Worm (Caenorhabditis elegans): ENCODE measurements around the gene srg-16.

Gene srg-16

DNA sequence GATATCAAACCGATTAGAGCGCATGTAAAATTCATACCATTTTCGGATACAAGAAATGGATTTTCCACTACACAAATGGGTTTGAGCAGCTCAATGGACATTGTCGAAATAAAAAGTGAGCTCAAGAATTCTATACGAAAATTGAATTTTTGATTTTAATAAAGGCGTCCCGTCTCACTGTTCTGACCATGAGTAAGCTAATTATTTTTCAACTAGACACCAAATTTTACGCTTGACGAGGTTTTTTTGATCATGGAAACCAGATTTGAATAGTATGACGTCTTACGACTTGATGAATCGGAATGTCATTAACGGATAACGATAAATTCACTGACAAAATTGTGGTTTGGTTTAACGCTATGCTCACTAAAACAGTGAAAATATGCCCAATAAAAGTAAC lies 49.4 kb downstream of the srg-16 start, which contains the start of gene srh-61:
srh-61 (minus strand) TSS at position 101 of the 400 bp plus-strand sequence.
- no peak for TF ChIP-seq zip-4 (GFP tag; optimal IDR thresholded peaks at IDR 0.05)
- TF ChIP-seq nhr-77 (tag; optimal IDR thresholded peaks at IDR 0.05), result no peak
- no peak for TF ChIP-seq xbp-1 (tag; optimal IDR thresholded peaks at IDR 0.05)
- TF ChIP-seq dsc-1 (tag; optimal IDR thresholded peaks at IDR 0.05), result no peak
- TF ChIP-seq lsy-2 (tag; optimal IDR thresholded peaks at IDR 0.05), result no peak
- no peak for TF ChIP-seq nhr-90 (tag; optimal IDR thresholded peaks at IDR 0.05; ENCODE audit: poor library complexity)

- TF ChIP-seq nhr-47 (tag; optimal IDR thresholded peaks at IDR 0.05) (no peak), unc-86 (tag; optimal IDR thresholded peaks at IDR 0.05) (no peak), ceh-90 (tag; optimal IDR thresholded peaks at IDR 0.05) (no peak), ztf-4 (tag; optimal IDR thresholded peaks at IDR 0.05) (no peak), C04F5.9 (tag; optimal IDR thresholded peaks at IDR 0.05) (no peak), C34B4.2 (tag; optimal IDR thresholded peaks at IDR 0.05) (no peak), tlp-1 (tag; optimal IDR thresholded peaks at IDR 0.05) (no peak), egl-13 (tag; optimal IDR thresholded peaks at IDR 0.05) (no peak), snu-23 (GFP tag; optimal IDR thresholded peaks at IDR 0.05) (no peak), tbx-2 (tag; optimal IDR thresholded peaks at IDR 0.05) (no peak), hlh-17 (GFP tag; optimal IDR thresholded peaks at IDR 0.05; ENCODE audit: borderline replicate concordance) (no peak), ama-1 (optimal IDR thresholded peaks at IDR 0.05) (no peak), unc-30 (tag; optimal IDR thresholded peaks at IDR 0.05) (no peak), pag-3 (tag; optimal IDR thresholded peaks at IDR 0.05; ENCODE audit: borderline replicate concordance, insufficient read depth) (no peak), fkh-10 (GFP tag; optimal IDR thresholded peaks at IDR 0.05) (no peak), zag-1 (tag; optimal IDR thresholded peaks at IDR 0.05) (no peak), nhr-76 (tag; optimal IDR thresholded peaks at IDR 0.05) (no peak), xbp-1 (tag; optimal IDR thresholded peaks at IDR 0.05) (no peak), lir-3 (tag; optimal IDR thresholded peaks at IDR 0.05; ENCODE audit: poor library complexity) (no peak), nhr-85 (tag) (no peak)
These were observed 51.1 kb downstream of the srg-16 start for ce11 chrII:12518008-12518407.

DNA sequence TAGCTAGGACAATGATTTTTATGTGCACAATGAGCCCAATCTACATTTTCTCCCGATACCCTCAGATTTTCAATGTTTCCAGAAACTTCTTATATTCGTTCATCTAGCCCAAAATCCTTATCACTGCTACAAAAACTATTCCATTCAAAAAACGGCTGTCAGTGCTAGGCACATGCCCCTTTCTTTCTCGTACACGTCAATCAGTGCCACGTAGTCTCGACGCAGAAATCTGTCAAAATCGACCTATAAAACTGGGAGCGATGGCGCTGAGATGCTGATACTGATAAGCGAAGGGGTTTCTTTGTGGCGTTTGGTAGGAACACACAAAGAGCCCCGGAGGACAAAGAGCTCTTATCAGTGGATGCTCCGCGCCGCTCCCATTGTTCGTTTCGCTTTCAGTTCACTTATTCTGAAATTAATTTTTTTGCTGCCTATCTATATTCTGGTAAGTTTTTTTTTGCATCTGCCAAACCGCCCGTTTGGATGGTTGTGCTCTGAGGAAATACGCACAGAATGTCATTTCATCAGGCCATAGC lies 51.9 kb downstream of the srg-16 start, which contains the start of gene srh-70:
srh-70 (minus strand) TSS at position 51 of the 536 bp plus-strand sequence.
- TF ChIP-seq nhr-90 (tag; optimal IDR thresholded peaks at IDR 0.05; ENCODE audit: poor library complexity) (no peak), mef-2 (tag; optimal IDR thresholded peaks at IDR 0.05) (no peak)
